Fruit fly (Drosophila melanogaster) S2 (cell line): ENCODE data around the gene CG13078.

Experiments used
- CG8478 ChIP-seq: fragments of >200 bp; optimal IDR thresholded peaks from 2 replicates; lab custom pipeline; 2018
- CTCF ChIP-seq, 2 experiments: fragments of >200 bp; optimal IDR thresholded peaks; 2 replicates each; lab custom pipeline; 2018

DNA sequence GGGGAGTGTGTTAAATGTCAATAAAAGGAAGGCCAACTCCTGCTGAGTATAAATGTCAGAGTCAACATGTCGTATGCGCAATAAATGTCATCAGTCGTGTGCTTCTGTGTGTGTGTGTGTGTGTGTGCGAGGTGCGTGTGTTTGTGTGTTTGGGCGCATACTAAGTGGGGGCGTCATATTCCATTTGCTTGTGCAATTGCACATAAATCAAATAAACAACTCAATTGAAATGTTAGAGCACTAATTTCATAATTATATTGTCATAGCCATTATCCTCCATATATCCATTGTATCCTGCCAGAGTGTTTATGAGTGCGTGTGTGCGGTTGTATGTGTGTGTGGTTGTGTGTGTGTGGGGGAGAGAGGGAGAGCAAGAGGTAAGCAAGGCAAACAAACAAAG lies 30.4 kb downstream of the CG13078 start:
- TF ChIP-seq CG8478 (lab: Kevin White, UChicago) (no peak), CTCF (optimal IDR thresholded peaks at IDR 0.05; lab: Kevin White, UChicago) (no peak)
